Worm (Caenorhabditis elegans) whole organism, late embryonic: Measurements from ENCODE around the gene F53F8.7.

Source experiments
- C38D4.7 ChIP-seq: fragments of 200-800 bp; sonication (Bioruptor generic); optimal IDR thresholded peaks from 2 replicates; lab custom pipeline; 2018; ENCODE audit warnings: mild to moderate bottlenecking, missing genetic modification characterization, moderate library complexity, missing compliant biosample characterization
- F13H6.1 ChIP-seq: sonication (generic microtip); optimal IDR thresholded peaks from 2 replicates; lab custom pipeline; 2016; ENCODE audit warnings: missing genetic modification characterization, missing compliant biosample characterization
- K09A11.1 ChIP-seq: sonication (generic microtip); optimal IDR thresholded peaks from 2 replicates; lab custom pipeline; 2017; ENCODE audit warnings: antibody characterized with exemption, mild to moderate bottlenecking, missing genetic modification characterization, missing compliant biosample characterization; ENCODE audit not compliant: insufficient read depth
- T23F11.4 ChIP-seq: fragments of 200-800 bp; sonication (Bioruptor generic); optimal IDR thresholded peaks from 2 replicates; lab custom pipeline; 2018; ENCODE audit warnings: mild to moderate bottlenecking, missing genetic modification characterization, missing compliant biosample characterization
- Y22D7AL.16 ChIP-seq: sonication (generic microtip); optimal IDR thresholded peaks from 2 replicates; lab custom pipeline; 2016; ENCODE audit warnings: missing genetic modification characterization, missing compliant biosample characterization
- ahr-1 ChIP-seq: sonication (generic microtip); optimal IDR thresholded peaks from 2 replicates; lab custom pipeline; 2016; ENCODE audit warnings: missing genetic modification characterization, missing compliant biosample characterization
- ceh-14 ChIP-seq: sonication (generic microtip); optimal IDR thresholded peaks from 2 replicates; lab custom pipeline; 2016; ENCODE audit warnings: missing genotype, missing genetic modification characterization, missing compliant biosample characterization
- ceh-18 ChIP-seq: sonication (generic microtip); optimal IDR thresholded peaks from 2 replicates; lab custom pipeline; 2016; ENCODE audit warnings: missing genetic modification characterization, missing compliant biosample characterization
- ceh-19 ChIP-seq: fragments of 200-800 bp; sonication (Bioruptor generic); optimal IDR thresholded peaks from 2 replicates; lab custom pipeline; 2018; ENCODE audit warnings: mild to moderate bottlenecking, missing genetic modification characterization, missing compliant biosample characterization
- ceh-22 ChIP-seq: sonication (generic microtip); optimal IDR thresholded peaks from 2 replicates; lab custom pipeline; 2017; ENCODE audit warnings: missing biosample characterization, missing genetic modification characterization
- ceh-30 ChIP-seq: fragments of 150-350 bp; optimal IDR thresholded peaks from 2 replicates; lab custom pipeline; 2014; ENCODE audit warnings: missing biosample characterization, missing genetic modification characterization
- ceh-31 ChIP-seq: sonication (generic microtip); optimal IDR thresholded peaks from 2 replicates; lab custom pipeline; 2016; ENCODE audit warnings: missing genetic modification characterization, missing compliant biosample characterization
- ceh-34 ChIP-seq: sonication (generic microtip); optimal IDR thresholded peaks from 2 replicates; lab custom pipeline; 2016; ENCODE audit warnings: mild to moderate bottlenecking, missing genetic modification characterization, missing compliant biosample characterization
- ceh-45 ChIP-seq: fragments of 200-800 bp; sonication (Bioruptor generic); IDR thresholded peaks from 2 replicates; pipeline ENCODE4 v1.3.6; 2022; ENCODE audit warnings: missing genetic modification reagents, missing genetic modification characterization, missing compliant biosample characterization
- ceh-48 ChIP-seq: sonication (generic microtip); optimal IDR thresholded peaks from 2 replicates; lab custom pipeline; 2016; ENCODE audit warnings: missing genetic modification characterization, inconsistent platforms, missing compliant biosample characterization
- ceh-9 ChIP-seq: sonication (generic microtip); optimal IDR thresholded peaks from 2 replicates; lab custom pipeline; 2016; ENCODE audit warnings: mild to moderate bottlenecking, missing genetic modification characterization, inconsistent platforms, missing compliant biosample characterization
- che-1 ChIP-seq: sonication (generic microtip); optimal IDR thresholded peaks from 2 replicates; lab custom pipeline; 2016; ENCODE audit warnings: mild to moderate bottlenecking, missing genetic modification characterization, missing compliant biosample characterization
- dve-1 ChIP-seq: sonication (generic microtip); optimal IDR thresholded peaks from 2 replicates; lab custom pipeline; 2017; ENCODE audit warnings: antibody characterized with exemption, mild to moderate bottlenecking, missing genetic modification characterization, missing compliant biosample characterization
- elt-4 ChIP-seq: sonication (generic microtip); optimal IDR thresholded peaks from 2 replicates; lab custom pipeline; 2016; ENCODE audit warnings: missing genetic modification characterization, missing compliant biosample characterization
- ets-4 ChIP-seq: sonication (generic microtip); optimal IDR thresholded peaks from 2 replicates; lab custom pipeline; 2016; ENCODE audit warnings: missing genetic modification characterization, missing compliant biosample characterization
- eyg-1 ChIP-seq: sonication (generic microtip); optimal IDR thresholded peaks from 2 replicates; lab custom pipeline; 2016; ENCODE audit warnings: missing genotype, missing genetic modification characterization, missing compliant biosample characterization
- fax-1 ChIP-seq: sonication (generic microtip); optimal IDR thresholded peaks from 2 replicates; lab custom pipeline; 2016; ENCODE audit warnings: missing genotype, missing genetic modification characterization, missing compliant biosample characterization
- fkh-10 ChIP-seq: fragments of 150-350 bp; optimal IDR thresholded peaks from 2 replicates; lab custom pipeline; 2014; ENCODE audit warnings: missing biosample characterization, missing genetic modification reagents, missing genetic modification characterization
- fkh-6 ChIP-seq: sonication (generic microtip); optimal IDR thresholded peaks from 2 replicates; lab custom pipeline; 2016; ENCODE audit warnings: missing genetic modification characterization, missing compliant biosample characterization
- hlh-30 ChIP-seq: sonication (generic microtip); optimal IDR thresholded peaks from 2 replicates; lab custom pipeline; 2017; ENCODE audit warnings: antibody characterized with exemption, missing genetic modification characterization, missing compliant biosample characterization; ENCODE audit not compliant: insufficient read depth
- hlh-8 ChIP-seq: sonication (generic microtip); optimal IDR thresholded peaks from 2 replicates; lab custom pipeline; 2016; ENCODE audit warnings: missing genotype, missing genetic modification characterization, missing compliant biosample characterization
- lim-6 ChIP-seq: sonication (generic microtip); optimal IDR thresholded peaks from 2 replicates; lab custom pipeline; 2016; ENCODE audit warnings: missing genetic modification characterization, missing compliant biosample characterization
- lin-11 ChIP-seq: fragments of 200-800 bp; sonication (Bioruptor generic); optimal IDR thresholded peaks from 2 replicates; lab custom pipeline; 2018; ENCODE audit warnings: mild to moderate bottlenecking, missing genetic modification characterization, missing compliant biosample characterization
- madf-2 ChIP-seq: sonication (generic microtip); optimal IDR thresholded peaks from 2 replicates; lab custom pipeline; 2017; ENCODE audit warnings: missing genetic modification characterization, missing compliant biosample characterization
- mec-3 ChIP-seq: sonication (generic microtip); optimal IDR thresholded peaks from 2 replicates; lab custom pipeline; 2016; ENCODE audit warnings: borderline replicate concordance, missing genetic modification characterization, missing compliant biosample characterization
- nfya-1 ChIP-seq: sonication (generic microtip); optimal IDR thresholded peaks from 2 replicates; lab custom pipeline; 2017; ENCODE audit warnings: missing genetic modification characterization, mild to moderate bottlenecking, missing compliant biosample characterization, antibody characterized with exemption, moderate library complexity
- nhr-11 ChIP-seq: fragments of 150-350 bp; optimal IDR thresholded peaks from 2 replicates; lab custom pipeline; 2014; ENCODE audit warnings: missing biosample characterization, missing genetic modification characterization
- nhr-232 ChIP-seq: sonication (generic microtip); optimal IDR thresholded peaks from 2 replicates; lab custom pipeline; 2016; ENCODE audit warnings: missing genetic modification characterization, missing compliant biosample characterization
- npax-4 ChIP-seq: sonication (generic microtip); optimal IDR thresholded peaks from 2 replicates; lab custom pipeline; 2016; ENCODE audit warnings: missing genetic modification characterization, missing compliant biosample characterization
- pag-3 ChIP-seq: sonication (generic microtip); optimal IDR thresholded peaks from 2 replicates; lab custom pipeline; 2016; ENCODE audit warnings: missing compliant biosample characterization, missing genetic modification characterization, borderline replicate concordance
- pat-9 ChIP-seq: fragments of 200-800 bp; sonication (Bioruptor generic); optimal IDR thresholded peaks from 2 replicates; lab custom pipeline; 2018; ENCODE audit warnings: mild to moderate bottlenecking, missing genetic modification characterization, moderate library complexity, missing compliant biosample characterization
- pax-1 ChIP-seq: fragments of 150-350 bp; optimal IDR thresholded peaks from 2 replicates; lab custom pipeline; 2014; ENCODE audit warnings: missing biosample characterization, missing genetic modification characterization
- pha-4 ChIP-seq: fragments of 150-350 bp; optimal IDR thresholded peaks from 2 replicates; lab custom pipeline; 2018; ENCODE audit warnings: missing biosample characterization, missing genetic modification reagents, missing genetic modification characterization
- pros-1 ChIP-seq: fragments of 150-350 bp; optimal IDR thresholded peaks from 2 replicates; lab custom pipeline; 2014; ENCODE audit warnings: missing biosample characterization, missing genetic modification reagents, missing genetic modification characterization
- rnt-1 ChIP-seq: sonication (generic microtip); optimal IDR thresholded peaks from 2 replicates; lab custom pipeline; 2016; ENCODE audit warnings: missing genetic modification characterization, missing compliant biosample characterization
- sox-2 ChIP-seq: fragments of 200-800 bp; sonication (Bioruptor generic); IDR thresholded peaks from 2 replicates; pipeline ENCODE4 v1.3.6; 2022; ENCODE audit warnings: missing genetic modification reagents, missing genetic modification characterization, missing compliant biosample characterization
- syd-9 ChIP-seq: sonication (generic microtip); optimal IDR thresholded peaks from 2 replicates; lab custom pipeline; 2016; ENCODE audit warnings: mild to moderate bottlenecking, missing genetic modification characterization, moderate library complexity, missing compliant biosample characterization
- tbx-7 ChIP-seq: sonication (generic microtip); optimal IDR thresholded peaks from 2 replicates; lab custom pipeline; 2016; ENCODE audit warnings: missing genotype, missing genetic modification characterization, missing compliant biosample characterization
- unc-42 ChIP-seq: sonication (generic microtip); optimal IDR thresholded peaks from 2 replicates; lab custom pipeline; 2016; ENCODE audit warnings: missing genotype, missing genetic modification characterization, missing compliant biosample characterization
- unc-86 ChIP-seq: sonication (generic microtip); optimal IDR thresholded peaks from 2 replicates; lab custom pipeline; 2016; ENCODE audit warnings: missing genetic modification characterization, missing compliant biosample characterization
- ztf-16 ChIP-seq: sonication (generic microtip); optimal IDR thresholded peaks from 2 replicates; lab custom pipeline; 2017; ENCODE audit warnings: missing genetic modification characterization, missing compliant biosample characterization

Gene F53F8.7

ce11 chrV:20710156-20710555 is 12.0 kb upstream of the F53F8.7 start:
- TF ChIP-seq hlh-30 (tag; lab: Kevin White, UChicago) = peak; percentile 85
- TF ChIP-seq lin-11 (tag; lab: Kevin White, UChicago) = no peak

- TF ChIP-seq rnt-1 (no peak), pag-3 (tag; lab: Kevin White, UChicago) (no peak), F13H6.1 (no peak), lim-6 (tag; lab: Kevin White, UChicago) (no peak), hlh-8 (tag; lab: Kevin White, UChicago) (no peak), ceh-19 (GFP tag; lab: Kevin White, UChicago) (no peak), nhr-11 (tag; lab: Kevin White, UChicago) (no peak), unc-86 (tag; lab: Kevin White, UChicago) (no peak), nfya-1 (tag; lab: Kevin White, UChicago) (peak; percentile 15), pax-1 (tag; lab: Kevin White, UChicago) (no peak), ahr-1 (no peak), fkh-6 (no peak), elt-4 (tag; lab: Kevin White, UChicago) (no peak), sox-2 (GFP tag; lab: Robert Waterston, UW) (no peak), ceh-31 (tag; lab: Kevin White, UChicago) (peak; percentile 0), T23F11.4 (GFP tag; lab: Kevin White, UChicago) (no peak), unc-42 (tag; lab: Kevin White, UChicago) (peak; percentile 85), Y22D7AL.16 (tag; lab: Kevin White, UChicago) (no peak), fkh-10 (GFP tag; lab: Kevin White, UChicago) (no peak), K09A11.1 (tag; lab: Kevin White, UChicago) (no peak)
Observed at ce11 chrV:20703998-20704572, 5.9 kb upstream of the F53F8.7 start, which contains the start of the genes F53F8.5 and F53F8.6. TSS of gene F53F8.5 (minus strand) at chrV:20704049. TSS of gene F53F8.6 (plus strand) at chrV:20704227.

ce11 chrV:20693968-20694367 is 4.2 kb downstream of the F53F8.7 start:
- TF ChIP-seq pat-9 (peak; percentile 52), nfya-1 (tag; lab: Kevin White, UChicago) (no peak), lim-6 (tag; lab: Kevin White, UChicago) (no peak), rnt-1 (no peak), npax-4 (tag; lab: Kevin White, UChicago) (peak; percentile 9), elt-4 (tag; lab: Kevin White, UChicago) (no peak), F13H6.1 (no peak), C38D4.7 (GFP tag; lab: Kevin White, UChicago) (peak; percentile 58), ztf-16 (tag; lab: Kevin White, UChicago) (no peak), fax-1 (tag; lab: Kevin White, UChicago) (peak; percentile 37), ceh-31 (tag; lab: Kevin White, UChicago) (peak; percentile 15), ahr-1 (no peak), pros-1 (tag; lab: Kevin White, UChicago) (no peak), hlh-8 (tag; lab: Kevin White, UChicago) (no peak), tbx-7 (tag; lab: Kevin White, UChicago) (no peak), dve-1 (tag; lab: Kevin White, UChicago) (peak; percentile 29), ets-4 (no peak), nhr-232 (tag; lab: Kevin White, UChicago) (peak; percentile 28), nhr-11 (tag; lab: Kevin White, UChicago) (no peak), ceh-30 (no peak), eyg-1 (no peak), ceh-14 (tag; lab: Kevin White, UChicago) (no peak), ceh-19 (GFP tag; lab: Kevin White, UChicago) (peak; percentile 59), lin-11 (tag; lab: Kevin White, UChicago) (peak; percentile 50), syd-9 (peak; percentile 23), ceh-18 (tag; lab: Kevin White, UChicago) (peak; percentile 13), madf-2 (tag; lab: Kevin White, UChicago) (peak; percentile 29), unc-86 (tag; lab: Kevin White, UChicago) (no peak), pha-4 (tag; lab: Kevin White, UChicago) (no peak), mec-3 (tag; lab: Kevin White, UChicago) (peak; percentile 39), sox-2 (GFP tag; lab: Robert Waterston, UW) (no peak), che-1 (tag; lab: Kevin White, UChicago) (peak; percentile 65), ceh-9 (tag; lab: Kevin White, UChicago) (no peak), ceh-45 (0 out of 2 replicates have a peak, but pooled peaks have one; percentile 46), ceh-34 (tag; lab: Kevin White, UChicago) (peak; percentile 14), fkh-6 (peak; percentile 5), ceh-22 (tag; lab: Kevin White, UChicago) (no peak), ceh-48 (tag; lab: Kevin White, UChicago) (peak; percentile 15)
